Worm (Caenorhabditis elegans): Measurements from ENCODE around the gene C07A12.2.

The C07A12.2 gene

DNA sequence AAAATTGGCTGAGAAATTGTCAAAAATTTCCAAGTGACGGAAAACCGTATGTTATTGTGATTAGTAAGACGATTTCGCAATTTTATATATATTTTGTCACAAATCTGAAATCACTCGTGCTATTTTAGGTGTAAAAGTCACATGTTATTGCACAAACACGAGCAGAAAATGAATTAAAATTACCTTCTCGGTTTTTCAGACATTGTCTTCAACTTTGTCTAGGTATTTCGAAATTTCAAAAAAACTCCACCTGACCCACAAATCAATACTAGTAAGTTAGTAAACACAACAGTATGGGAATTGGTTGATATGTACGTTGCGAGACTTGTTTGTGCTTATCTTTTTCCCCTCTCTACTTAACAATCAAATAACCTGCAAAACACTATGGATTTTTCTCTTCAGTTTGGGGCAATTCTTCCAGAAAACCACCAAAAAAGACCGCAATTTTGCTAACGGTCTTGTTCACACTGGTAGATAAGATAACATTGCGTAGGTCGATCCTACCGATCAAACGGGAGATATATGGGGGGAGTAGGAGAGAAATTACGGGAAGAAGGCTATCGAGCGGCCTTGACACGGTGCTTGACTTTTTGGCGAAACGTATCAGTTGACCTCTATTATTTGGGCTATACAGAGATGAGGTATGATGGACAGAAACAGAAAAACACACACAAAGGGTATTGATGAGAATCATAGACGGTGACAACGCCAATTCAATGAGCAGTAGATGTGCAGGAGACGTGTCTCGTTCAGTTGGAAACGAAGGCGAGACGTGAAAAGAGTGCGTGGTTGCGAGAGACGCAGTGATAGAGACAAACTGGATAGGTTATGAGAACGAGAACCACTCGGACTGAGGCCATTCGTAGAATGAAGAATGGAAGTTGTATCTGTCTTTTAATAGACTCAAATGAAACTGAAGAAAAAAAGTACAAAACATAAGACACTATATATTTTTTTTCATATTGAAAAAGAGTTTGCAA, 22.5 kb upstream of the C07A12.2 start, which contains the start of gene C07A12.7 (continued):
- TF ChIP-seq nhr-111 (GFP tag; optimal IDR thresholded peaks at IDR 0.05): no peak

- TF ChIP-seq ama-1 (optimal IDR thresholded peaks at IDR 0.05): no peak
- peak; percentile 18; the same call in 1 of the 2 replicates for TF ChIP-seq dmd-6 (GFP tag; IDR thresholded peaks at IDR 0.05)
- no peak for TF ChIP-seq nhr-41 (GFP tag; IDR thresholded peaks at IDR 0.05)
- TF ChIP-seq T26A8.4 (GFP tag; IDR thresholded peaks at IDR 0.05): no peak
- no peak for TF ChIP-seq nhr-11 (tag; optimal IDR thresholded peaks at IDR 0.05)
- no peak for TF ChIP-seq F44E2.7 (GFP tag; IDR thresholded peaks at IDR 0.05)
- no peak for TF ChIP-seq spr-1 (tag; optimal IDR thresholded peaks at IDR 0.05)
- TF ChIP-seq pha-4 (GFP tag; IDR thresholded peaks at IDR 0.05): no peak
- no peak for TF ChIP-seq pha-4 (tag; optimal IDR thresholded peaks at IDR 0.05)
- no peak for TF ChIP-seq F49E8.2 (tag; optimal IDR thresholded peaks at IDR 0.05; ENCODE audit: borderline replicate concordance)
- no peak for TF ChIP-seq daf-16 (GFP tag; optimal IDR thresholded peaks at IDR 0.05)
- peak; percentile 83 for TF ChIP-seq daf-16 (tag; optimal IDR thresholded peaks at IDR 0.05)
- TF ChIP-seq zip-2 (tag; optimal IDR thresholded peaks at IDR 0.05): no peak
- no peak for TF ChIP-seq ztf-11 (tag; optimal IDR thresholded peaks at IDR 0.05)
- no peak for TF ChIP-seq madf-9 (GFP tag; conservative IDR thresholded peaks at IDR 0.05)
- no peak for TF ChIP-seq ztf-7 (tag; optimal IDR thresholded peaks at IDR 0.05)
- TF ChIP-seq lsy-2 (tag; optimal IDR thresholded peaks at IDR 0.05): no peak
- no peak for TF ChIP-seq daf-12 (tag; optimal IDR thresholded peaks at IDR 0.05)
- TF ChIP-seq nhr-25 (tag; optimal IDR thresholded peaks at IDR 0.05; ENCODE audit: borderline replicate concordance, insufficient read depth): no peak
- TF ChIP-seq ZK337.2 (GFP tag; IDR thresholded peaks at IDR 0.05): no peak
- TF ChIP-seq ceh-62 (tag; optimal IDR thresholded peaks at IDR 0.05): no peak
- no peak for TF ChIP-seq snpc-4 (tag; optimal IDR thresholded peaks at IDR 0.05)
- no peak for TF ChIP-seq R02D3.7 (tag; optimal IDR thresholded peaks at IDR 0.05)
- TF ChIP-seq nhr-28 (tag; optimal IDR thresholded peaks at IDR 0.05): peak; percentile 27
- TF ChIP-seq ceh-44 (GFP tag; IDR thresholded peaks at IDR 0.05): no peak
- TF ChIP-seq gei-8 (GFP tag; optimal IDR thresholded peaks at IDR 0.05): no peak
- TF ChIP-seq dve-1 (tag; optimal IDR thresholded peaks at IDR 0.05; ENCODE audit: insufficient read depth): peak; percentile 34
- peak; percentile 6 for TF ChIP-seq hlh-30 (tag; optimal IDR thresholded peaks at IDR 0.05; ENCODE audit: insufficient read depth)
Observed at ce11 chrX:4523315-4523714, 21.3 kb upstream of the C07A12.2 start.

DNA sequence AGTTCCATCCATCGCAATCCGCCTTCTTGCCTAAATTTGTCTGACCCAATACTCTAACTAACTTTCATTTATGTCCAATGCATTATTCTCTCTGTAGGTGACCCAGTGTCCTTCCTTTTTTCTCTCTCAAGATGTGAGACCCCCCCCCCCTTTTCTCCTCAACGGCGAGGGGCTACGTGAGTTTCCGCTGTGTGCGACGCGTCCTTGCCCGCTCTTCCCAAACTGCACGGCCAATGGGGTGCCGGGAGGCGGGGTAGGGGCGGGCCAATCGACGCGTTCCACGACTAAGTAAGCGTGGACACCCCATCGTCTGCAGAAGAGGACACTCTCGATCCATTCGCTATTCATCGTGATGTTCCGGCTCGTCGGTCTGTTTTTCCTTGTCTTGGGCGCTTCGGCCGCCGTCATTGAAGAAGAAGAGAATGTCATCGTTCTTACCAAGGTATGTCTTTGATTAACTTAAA, 20.7 kb upstream of the C07A12.2 start, which contains the start of gene pdi-2:
pdi-2 (plus strand) TSS at position 269 of the 464 bp plus-strand sequence.
- TF ChIP-seq ceh-82 (tag; optimal IDR thresholded peaks at IDR 0.05) (no peak), saeg-2 (GFP tag; IDR thresholded peaks at IDR 0.05) (0 out of 2 replicates have a peak, but pooled peaks have one; percentile 25), hlh-30 (tag; optimal IDR thresholded peaks at IDR 0.05; ENCODE audit: insufficient read depth) (peak; percentile 70), rbr-2 (tag; optimal IDR thresholded peaks at IDR 0.05) (peak; percentile 24), ceh-20 (GFP tag; IDR thresholded peaks at IDR 0.05) (no peak), snpc-4 (tag; optimal IDR thresholded peaks at IDR 0.05) (no peak), F44E2.7 (GFP tag; IDR thresholded peaks at IDR 0.05) (no peak), R02D3.7 (tag; optimal IDR thresholded peaks at IDR 0.05) (no peak), zfp-3 (GFP tag; conservative IDR thresholded peaks at IDR 0.05) (no peak), nhr-10 (tag; optimal IDR thresholded peaks at IDR 0.05) (no peak), hif-1 (tag; optimal IDR thresholded peaks at IDR 0.05) (peak in 1 of 2 experiments; percentile 99), dve-1 (tag; optimal IDR thresholded peaks at IDR 0.05; ENCODE audit: insufficient read depth) (peak; percentile 79), php-3 (GFP tag; IDR thresholded peaks at IDR 0.05) (no peak), mep-1 (tag; optimal IDR thresholded peaks at IDR 0.05) (peak; percentile 87), F37D6.2 (tag; optimal IDR thresholded peaks at IDR 0.05) (peak; percentile 8), mdl-1 (tag; optimal IDR thresholded peaks at IDR 0.05) (peak in 1 of 2 experiments; percentile 68), vab-7 (GFP tag; IDR thresholded peaks at IDR 0.05) (no peak), fos-1 (tag; optimal IDR thresholded peaks at IDR 0.05) (no peak), mxl-2 (GFP tag; conservative IDR thresholded peaks at IDR 0.05) (peak; percentile 47; the same call in 1 of the 2 replicates), zip-2 (tag; optimal IDR thresholded peaks at IDR 0.05) (no peak), daf-12 (tag; optimal IDR thresholded peaks at IDR 0.05) (no peak), aly-2 (tag; optimal IDR thresholded peaks at IDR 0.05) (no peak), ztf-7 (tag; optimal IDR thresholded peaks at IDR 0.05) (no peak), lin-13 (GFP tag; optimal IDR thresholded peaks at IDR 0.05) (peak; percentile 78), ces-1 (GFP tag; optimal IDR thresholded peaks at IDR 0.05) (no peak)
